Worm (Caenorhabditis elegans): ENCODE data around the gene C17G10.6.

The C17G10.6 gene

DNA sequence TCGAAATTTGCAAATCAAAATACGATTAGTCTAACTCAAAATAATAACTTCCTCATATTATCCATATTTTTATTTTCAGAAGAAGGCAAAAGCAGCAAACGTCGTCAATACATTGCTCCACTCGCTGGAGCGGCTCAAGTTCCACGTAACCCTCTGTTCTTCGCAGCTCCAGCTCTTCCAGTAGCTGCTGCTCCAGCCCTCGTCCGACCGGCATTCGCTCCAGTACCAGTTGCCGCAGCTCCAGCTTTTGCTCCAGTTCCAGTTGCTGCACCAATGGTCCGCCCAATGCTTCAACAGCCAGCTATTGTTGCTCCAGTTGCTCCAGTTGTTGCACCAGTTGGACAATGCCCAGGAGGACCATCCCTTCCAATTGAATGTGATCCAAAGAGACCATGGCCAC, 24.4 kb downstream of the C17G10.6 start:
- no peak for TF ChIP-seq tbx-8 (GFP tag; optimal IDR thresholded peaks at IDR 0.05)
- no peak for TF ChIP-seq snpc-4 (tag; optimal IDR thresholded peaks at IDR 0.05)
- TF ChIP-seq cnd-1 (tag; optimal IDR thresholded peaks at IDR 0.05), result no peak
- no peak for TF ChIP-seq pha-4 (tag; optimal IDR thresholded peaks at IDR 0.05)
- TF ChIP-seq unc-39 (tag; optimal IDR thresholded peaks at IDR 0.05), result no peak
- TF ChIP-seq nhr-76 (tag; optimal IDR thresholded peaks at IDR 0.05), result no peak
- no peak for TF ChIP-seq ceh-83 (GFP tag; optimal IDR thresholded peaks at IDR 0.05)
- TF ChIP-seq zip-8 (tag; optimal IDR thresholded peaks at IDR 0.05), result no peak
- TF ChIP-seq unc-120 (tag; optimal IDR thresholded peaks at IDR 0.05; ENCODE audit: poor library complexity, severe bottlenecking), result no peak
- no peak for TF ChIP-seq bed-3 (GFP tag; optimal IDR thresholded peaks at IDR 0.05)
- TF ChIP-seq lin-32 (GFP tag; optimal IDR thresholded peaks at IDR 0.05), result no peak

- TF ChIP-seq sptf-1 (tag; optimal IDR thresholded peaks at IDR 0.05), result no peak
- no peak for TF ChIP-seq nhr-76 (tag; optimal IDR thresholded peaks at IDR 0.05)
- no peak for TF ChIP-seq ceh-83 (GFP tag; optimal IDR thresholded peaks at IDR 0.05)
- no peak for TF ChIP-seq lsy-2 (tag; optimal IDR thresholded peaks at IDR 0.05)
- no peak for TF ChIP-seq M03D4.4 (tag; optimal IDR thresholded peaks at IDR 0.05)
- TF ChIP-seq ceh-43 (GFP tag; optimal IDR thresholded peaks at IDR 0.05), result no peak
- no peak for TF ChIP-seq elt-3 (tag; optimal IDR thresholded peaks at IDR 0.05)
- no peak for TF ChIP-seq elt-1 (tag; optimal IDR thresholded peaks at IDR 0.05; ENCODE audit: borderline replicate concordance, insufficient read depth)
- no peak for TF ChIP-seq pha-4 (tag; optimal IDR thresholded peaks at IDR 0.05)
- no peak for TF ChIP-seq zip-8 (tag; optimal IDR thresholded peaks at IDR 0.05)
- no peak for TF ChIP-seq mls-2 (tag; optimal IDR thresholded peaks at IDR 0.05)
- TF ChIP-seq hlh-1 (tag; optimal IDR thresholded peaks at IDR 0.05), result no peak
- TF ChIP-seq cnd-1 (tag; optimal IDR thresholded peaks at IDR 0.05), result no peak
- TF ChIP-seq nhr-12 (tag; optimal IDR thresholded peaks at IDR 0.05), result no peak
- TF ChIP-seq ham-2 (GFP tag; optimal IDR thresholded peaks at IDR 0.05), result no peak
- TF ChIP-seq lin-32 (GFP tag; optimal IDR thresholded peaks at IDR 0.05), result no peak
- TF ChIP-seq sem-2 (GFP tag; optimal IDR thresholded peaks at IDR 0.05), result no peak
- no peak for TF ChIP-seq flh-1 (GFP tag; optimal IDR thresholded peaks at IDR 0.05)
- no peak for TF ChIP-seq drap-1 (GFP tag; optimal IDR thresholded peaks at IDR 0.05)
Observed at ce11 chrII:5578035-5578434, 25.1 kb downstream of the C17G10.6 start, which contains the start of gene T25E4.1. Gene T25E4.1 (plus strand): TSS chrII:5578335.

- TF ChIP-seq sptf-1 (tag; optimal IDR thresholded peaks at IDR 0.05) (peak; percentile 68), nhr-237 (tag; optimal IDR thresholded peaks at IDR 0.05) (no peak), cnd-1 (tag; optimal IDR thresholded peaks at IDR 0.05) (peak; percentile 48), ceh-83 (GFP tag; optimal IDR thresholded peaks at IDR 0.05) (peak; percentile 75), blmp-1 (tag; optimal IDR thresholded peaks at IDR 0.05) (no peak), hlh-1 (tag; optimal IDR thresholded peaks at IDR 0.05) (no peak), bed-3 (GFP tag; optimal IDR thresholded peaks at IDR 0.05) (no peak), elt-3 (tag; optimal IDR thresholded peaks at IDR 0.05) (no peak), flh-1 (GFP tag; optimal IDR thresholded peaks at IDR 0.05) (peak; percentile 19), elt-1 (tag; optimal IDR thresholded peaks at IDR 0.05; ENCODE audit: borderline replicate concordance, insufficient read depth) (no peak), ham-2 (GFP tag; optimal IDR thresholded peaks at IDR 0.05) (peak; percentile 50), snpc-4 (tag; optimal IDR thresholded peaks at IDR 0.05) (no peak), nhr-2 (tag; optimal IDR thresholded peaks at IDR 0.05) (no peak), drap-1 (GFP tag; optimal IDR thresholded peaks at IDR 0.05) (peak; percentile 58), lsy-2 (tag; optimal IDR thresholded peaks at IDR 0.05) (no peak), lin-32 (GFP tag; optimal IDR thresholded peaks at IDR 0.05) (peak; percentile 28), M03D4.4 (tag; optimal IDR thresholded peaks at IDR 0.05) (peak; percentile 70), unc-120 (tag; optimal IDR thresholded peaks at IDR 0.05; ENCODE audit: poor library complexity, severe bottlenecking) (peak; percentile 24), ceh-43 (GFP tag; optimal IDR thresholded peaks at IDR 0.05) (no peak), ztf-11 (tag; optimal IDR thresholded peaks at IDR 0.05) (no peak), mab-5 (tag; optimal IDR thresholded peaks at IDR 0.05) (no peak), sem-2 (GFP tag; optimal IDR thresholded peaks at IDR 0.05) (peak; percentile 21)
Observed at ce11 chrII:5577060-5577459, 26.0 kb downstream of the C17G10.6 start.

DNA sequence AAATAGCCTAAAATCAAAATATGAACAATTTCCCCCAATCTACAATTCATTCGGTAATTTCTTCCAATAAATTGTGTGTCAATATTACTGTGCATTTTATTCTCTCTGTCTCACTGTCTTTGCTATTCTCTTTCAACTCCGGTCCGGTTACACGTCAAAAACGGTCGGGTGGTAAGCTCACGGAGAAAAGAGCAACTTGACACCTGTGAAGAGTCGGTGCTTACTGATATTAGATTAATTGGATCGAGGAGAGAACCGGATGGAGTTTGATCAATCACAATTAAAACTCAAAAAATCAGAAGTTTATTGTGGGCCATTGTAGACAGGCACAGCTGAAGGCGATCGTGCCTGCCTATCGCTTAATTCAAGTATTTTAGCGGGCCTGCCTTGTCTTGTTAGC, 28.2 kb downstream of the C17G10.6 start:
- no peak for TF ChIP-seq lin-32 (GFP tag; optimal IDR thresholded peaks at IDR 0.05)
- TF ChIP-seq mls-2 (tag; optimal IDR thresholded peaks at IDR 0.05), result no peak

DNA sequence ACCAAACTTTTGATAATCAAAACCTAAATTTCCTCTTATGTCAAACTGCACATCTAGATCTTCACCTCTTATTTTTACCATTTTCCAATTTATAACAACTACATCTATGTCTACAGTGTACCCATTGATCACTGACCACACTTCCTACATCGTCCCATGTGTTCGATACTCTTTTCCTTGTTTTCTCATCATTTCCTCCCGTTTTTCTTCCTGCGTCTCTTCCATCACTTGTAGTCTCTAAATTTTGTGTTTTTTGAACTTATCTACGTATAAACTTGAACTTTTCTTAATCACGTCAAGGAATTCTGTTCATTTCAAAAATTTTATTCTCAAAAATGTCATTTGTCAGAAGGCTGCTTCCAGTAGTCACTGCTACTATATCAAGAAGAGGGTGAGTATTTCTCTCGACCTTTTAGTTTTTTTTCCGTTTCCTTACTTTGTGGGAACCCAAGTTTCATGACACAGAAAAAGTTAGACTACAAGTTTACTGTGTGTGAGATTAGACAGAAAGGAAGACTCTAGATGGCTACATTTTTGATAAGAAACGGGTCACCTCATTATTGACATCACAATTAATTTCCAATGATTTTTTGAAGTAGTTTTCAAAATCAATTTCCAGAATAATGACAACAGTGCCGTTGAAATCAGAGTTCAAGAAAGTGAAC, 30.9 kb downstream of the C17G10.6 start:
- TF ChIP-seq blmp-1 (tag; optimal IDR thresholded peaks at IDR 0.05), result no peak
- no peak for TF ChIP-seq nhr-237 (tag; optimal IDR thresholded peaks at IDR 0.05)
- no peak for TF ChIP-seq zip-8 (tag; optimal IDR thresholded peaks at IDR 0.05)

Data from whole organism, mixed stage, embryonic.